Fruit fly (Drosophila melanogaster): Measurements from ENCODE around the gene Or1a.

Or1a gene

DNA sequence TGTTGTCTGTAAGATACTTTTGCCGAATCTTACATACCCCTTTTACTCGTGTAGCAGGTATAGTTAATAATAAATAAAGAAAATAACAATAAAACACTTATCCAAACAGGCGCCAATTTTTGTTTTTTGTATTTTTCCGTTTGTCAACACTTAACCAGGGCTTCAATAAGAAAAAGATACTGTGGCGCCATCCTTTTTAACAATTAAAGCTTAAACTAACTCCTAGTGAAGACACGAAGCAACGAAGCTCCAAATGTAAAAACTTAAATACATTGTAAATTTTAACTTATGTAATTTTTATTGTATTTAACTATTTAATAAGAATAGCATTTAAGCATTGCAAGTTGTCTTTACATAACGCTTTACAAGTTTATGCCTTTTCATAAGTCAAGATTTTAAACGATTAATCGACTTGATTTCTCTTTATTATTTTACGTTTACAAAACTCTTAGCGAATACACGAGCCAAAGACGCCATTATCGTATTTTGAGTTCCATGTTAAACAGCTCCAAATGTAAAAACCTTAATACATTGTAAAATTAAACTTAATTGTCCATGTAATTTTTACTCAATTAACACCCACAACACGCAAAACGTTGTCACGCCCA, 21.8 kb downstream of the Or1a start:
- TF ChIP-seq crol (GFP tag; IDR thresholded peaks at IDR 0.05) = no peak
- TF ChIP-seq knrl (GFP tag; IDR thresholded peaks at IDR 0.05; ENCODE audit: partially characterized antibody) = peak; percentile 46; the same call in 1 of the 3 replicates
- TF ChIP-seq lov (optimal IDR thresholded peaks at IDR 0.05) = no peak
- no peak for TF ChIP-seq lov (GFP tag; IDR thresholded peaks at IDR 0.05)
- TF ChIP-seq CG15479 (GFP tag; optimal IDR thresholded peaks at IDR 0.05) = no peak
- peak; percentile 17 for TF ChIP-seq CG11504 (tag; optimal IDR thresholded peaks at IDR 0.05)
- peak; percentile 51; the same call in 1 of the 2 replicates for TF ChIP-seq slbo (GFP tag; IDR thresholded peaks at IDR 0.05)
- TF ChIP-seq CG1832 (GFP tag; optimal IDR thresholded peaks at IDR 0.05) = no peak
- TF ChIP-seq grau (tag; optimal IDR thresholded peaks at IDR 0.05) = no peak
- TF ChIP-seq CG1602 (GFP tag; optimal IDR thresholded peaks at IDR 0.05) = no peak
- TF ChIP-seq CG16813 (GFP tag; IDR thresholded peaks at IDR 0.05; ENCODE audit: partially characterized antibody) = peak; percentile 48; the same call in 1 of the 3 replicates
- peak; percentile 65 for TF ChIP-seq CG10267 (tag; optimal IDR thresholded peaks at IDR 0.05)
- no peak for TF ChIP-seq Vsx1 (GFP tag; optimal IDR thresholded peaks at IDR 0.05)
- TF ChIP-seq CG18476 (GFP tag; optimal IDR thresholded peaks at IDR 0.05) = no peak
- peak in 1 of 2 experiments; percentile 71 for TF ChIP-seq Pdp1 (GFP tag; optimal IDR thresholded peaks at IDR 0.05)
- no peak for TF ChIP-seq nerfin-2 (GFP tag; IDR thresholded peaks at IDR 0.05; ENCODE audit: partially characterized antibody)
- no peak for TF ChIP-seq h (optimal IDR thresholded peaks at IDR 0.05)
- no peak for TF ChIP-seq CG7839 (tag; optimal IDR thresholded peaks at IDR 0.05)
- TF ChIP-seq CTCF (GFP tag; optimal IDR thresholded peaks at IDR 0.05) = peak; percentile 90
- TF ChIP-seq gcm (GFP tag; optimal IDR thresholded peaks at IDR 0.05) = no peak
- TF ChIP-seq Abd-B (GFP tag; optimal IDR thresholded peaks at IDR 0.05) = peak; percentile 0
- peak; percentile 13 for TF ChIP-seq Hmr (GFP tag; optimal IDR thresholded peaks at IDR 0.05)
- no peak for TF ChIP-seq CG16779 (GFP tag; IDR thresholded peaks at IDR 0.05)
- TF ChIP-seq Dp (GFP tag; optimal IDR thresholded peaks at IDR 0.05) = peak; percentile 73
- TF ChIP-seq Ets65A (GFP tag) = no peak
- no peak for TF ChIP-seq emc (GFP tag; optimal IDR thresholded peaks at IDR 0.05)
- TF ChIP-seq amos (GFP tag; IDR thresholded peaks at IDR 0.05; ENCODE audit: partially characterized antibody) = peak; percentile 15; the same call in 1 of the 2 replicates
- peak; percentile 36; the same call in 1 of the 3 replicates for TF ChIP-seq CG17361 (GFP tag; IDR thresholded peaks at IDR 0.05)
- peak; percentile 64 for TF ChIP-seq Med (GFP tag)
- TF ChIP-seq CG7963 (GFP tag; IDR thresholded peaks at IDR 0.05; ENCODE audit: partially characterized antibody) = no peak
- peak; percentile 7 for TF ChIP-seq BEAF-32 (GFP tag; optimal IDR thresholded peaks at IDR 0.05)
- TF ChIP-seq Lhr (GFP tag; optimal IDR thresholded peaks at IDR 0.05) = peak; percentile 35
- TF ChIP-seq Rfx (GFP tag; IDR thresholded peaks at IDR 0.05) = no peak
- TF ChIP-seq fd3F (GFP tag; optimal IDR thresholded peaks at IDR 0.05) = no peak
- peak; percentile 16 for TF ChIP-seq CoRest (tag; optimal IDR thresholded peaks at IDR 0.05)
- no peak for TF ChIP-seq CG4360 (GFP tag; IDR thresholded peaks at IDR 0.05)
- no peak for TF ChIP-seq sc (optimal IDR thresholded peaks at IDR 0.05)
- TF ChIP-seq sc (GFP tag; optimal IDR thresholded peaks at IDR 0.05) = peak; percentile 11
- TF ChIP-seq nmo (GFP tag; optimal IDR thresholded peaks at IDR 0.05) = peak; percentile 2
- TF ChIP-seq stwl (tag; optimal IDR thresholded peaks at IDR 0.05) = peak; percentile 70
- TF ChIP-seq pzg (GFP tag; optimal IDR thresholded peaks at IDR 0.05) = peak; percentile 15
- no peak for TF ChIP-seq tin (GFP tag; optimal IDR thresholded peaks at IDR 0.05)
- no peak for TF ChIP-seq CG13624 (GFP tag; optimal IDR thresholded peaks at IDR 0.05)
- no peak for TF ChIP-seq kni (GFP tag; optimal IDR thresholded peaks at IDR 0.05)
- TF ChIP-seq psq (GFP tag; optimal IDR thresholded peaks at IDR 0.05) = no peak
- peak; percentile 61 for TF ChIP-seq phol (tag; optimal IDR thresholded peaks at IDR 0.05)
- no peak; the same call in 1 of the 2 replicates for TF ChIP-seq Bgb (GFP tag; IDR thresholded peaks at IDR 0.05; ENCODE audit: partially characterized antibody)
- no peak for TF ChIP-seq disco-r (GFP tag; optimal IDR thresholded peaks at IDR 0.05)
- TF ChIP-seq exex (tag; optimal IDR thresholded peaks at IDR 0.05) = no peak
- TF ChIP-seq Tbp (GFP tag; optimal IDR thresholded peaks at IDR 0.05) = no peak
